Fruit fly (Drosophila melanogaster) ovary, adult (tissue): ENCODE results near the gene CG45061.

Experiments used
- CG17801 ChIP-seq: fragments of 200-800 bp; optimal IDR thresholded peaks from 2 replicates; lab custom pipeline; 2019; ENCODE audit warnings: missing biosample characterization, mild to moderate bottlenecking, missing genetic modification characterization, moderate library complexity; ENCODE audit not compliant: partially characterized antibody

CG45061 gene

dm6 chrX:9875948-9876853 lies 4.7 kb upstream of the CG45061 start, which contains the start of gene CG15247:
CG15247 (minus strand) TSS chrX:9876672.
- TF ChIP-seq CG17801 (GFP tag; lab: Kevin White, UChicago) = no peak

DNA sequence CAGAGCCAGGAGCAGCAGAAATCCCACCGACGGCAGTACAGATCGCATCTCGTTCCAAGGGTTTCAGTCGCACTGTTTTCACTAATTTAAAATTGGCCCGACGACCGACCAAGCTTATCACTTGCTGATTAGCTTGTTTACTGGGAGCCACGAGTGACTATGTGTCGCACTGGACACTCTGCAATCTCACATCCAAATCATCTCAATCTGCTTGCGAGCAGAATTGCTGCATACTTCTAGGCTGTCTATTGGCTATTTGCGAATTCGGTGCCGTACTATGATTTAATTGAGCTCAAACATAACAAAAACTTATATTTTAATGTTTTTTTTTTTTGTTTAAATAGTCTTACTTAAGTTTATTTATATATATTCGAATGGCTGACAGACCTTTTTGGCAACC lies 2.4 kb upstream of the CG45061 start, which contains the start of gene CG32695:
Gene CG32695, minus strand, starts transcription at position 141 of the 400 bp plus-strand sequence.
- TF ChIP-seq CG17801 (GFP tag; lab: Kevin White, UChicago) = no peak

- TF ChIP-seq CG17801 (GFP tag; lab: Kevin White, UChicago) = no peak
Observed at dm6 chrX:9868510-9869248, 2.8 kb downstream of the CG45061 start, which contains the start of gene CG45060. CG45060 (minus strand) TSS chrX:9868568.

- no peak for TF ChIP-seq CG17801 (GFP tag; lab: Kevin White, UChicago)
Observed at dm6 chrX:9864882-9865281, 6.6 kb downstream of the CG45061 start, which contains the start of gene Ser7. Ser7 (plus strand) TSS chrX:9865233.

DNA sequence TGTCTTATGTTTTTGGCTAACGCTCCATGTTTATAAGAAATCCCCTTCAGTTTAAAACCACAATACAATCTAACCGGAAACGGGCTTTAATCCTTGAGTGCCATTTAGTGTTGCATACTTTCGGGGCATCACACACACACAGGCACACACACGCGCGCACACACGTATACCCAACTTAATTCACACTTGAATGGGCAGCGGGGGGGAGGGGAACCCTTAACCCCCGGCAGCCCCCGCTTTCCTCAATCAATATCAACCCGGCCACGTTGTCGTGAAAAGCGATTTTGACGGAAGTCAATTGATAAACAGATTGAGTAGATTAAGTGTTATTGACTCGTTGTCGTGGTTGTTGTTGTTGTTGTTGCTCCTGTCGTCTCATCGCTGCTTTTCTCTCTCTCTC lies 24.0 kb downstream of the CG45061 start:
- TF ChIP-seq CG17801 (GFP tag; lab: Kevin White, UChicago) = no peak

DNA sequence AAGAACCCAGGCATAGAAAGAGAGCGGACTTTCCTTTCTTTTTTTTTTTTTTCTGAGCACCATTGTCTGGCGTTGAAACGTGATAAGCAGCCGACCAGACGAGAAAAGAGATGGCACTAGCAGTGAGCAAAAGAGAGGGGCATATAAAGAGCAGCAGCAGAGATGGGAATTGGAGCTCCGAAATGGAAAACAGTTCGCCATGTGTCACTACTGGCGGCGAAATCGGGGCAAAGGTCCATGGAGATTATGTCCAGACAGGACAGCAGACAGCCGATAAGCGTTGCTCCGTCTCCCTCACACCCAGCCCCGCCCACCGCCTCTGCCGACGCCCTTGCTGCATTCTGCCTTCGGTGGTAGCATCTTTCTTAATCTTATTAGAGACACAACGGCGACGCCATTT lies 38.5 kb downstream of the CG45061 start:
- TF ChIP-seq CG17801 (GFP tag; lab: Kevin White, UChicago) = no peak

- TF ChIP-seq CG17801 (GFP tag; lab: Kevin White, UChicago) = no peak
Observed at dm6 chrX:9829896-9830295, 41.6 kb downstream of the CG45061 start.
